Fruit fly (Drosophila melanogaster) ovary, adult (tissue): ENCODE data around the gene GCS1.

ENCODE experiments used
- CG17801 ChIP-seq: fragments of 200-800 bp; optimal IDR thresholded peaks from 2 replicates; lab custom pipeline; 2019; ENCODE audit warnings: missing biosample characterization, mild to moderate bottlenecking, missing genetic modification characterization, moderate library complexity; ENCODE audit not compliant: partially characterized antibody

GCS1 gene

dm6 chrX:11339868-11340548, 7.8 kb downstream of the GCS1 start, which contains the start of the genes CG34348 and Kap3:
Gene CG34348, plus strand, starts transcription at chrX:11339873.
Gene Kap3, minus strand, starts transcription at chrX:11340084.
- TF ChIP-seq CG17801 (GFP tag; lab: Kevin White, UChicago), result no peak

- peak; percentile 41 for TF ChIP-seq CG17801 (GFP tag; lab: Kevin White, UChicago)
These were observed 8.6 kb downstream of the GCS1 start for dm6 chrX:11338973-11339867.

dm6 chrX:11338047-11338747, 9.6 kb downstream of the GCS1 start:
- TF ChIP-seq CG17801 (GFP tag; lab: Kevin White, UChicago), result peak; percentile 32

- TF ChIP-seq CG17801 (GFP tag; lab: Kevin White, UChicago), result peak; percentile 85
These were observed 21.5 kb downstream of the GCS1 start for dm6 chrX:11326213-11326731.

- peak; percentile 45 for TF ChIP-seq CG17801 (GFP tag; lab: Kevin White, UChicago)
These were observed 22.5 kb downstream of the GCS1 start, which contains the start of gene Gapvd1 for dm6 chrX:11325175-11325768. Gene Gapvd1, plus strand, starts transcription at chrX:11325385.

dm6 chrX:11322659-11323058, 25.1 kb downstream of the GCS1 start:
- TF ChIP-seq CG17801 (GFP tag; lab: Kevin White, UChicago), result no peak

dm6 chrX:11322257-11322656, 25.5 kb downstream of the GCS1 start, which contains the start of gene sisA:
Gene sisA, minus strand, starts transcription at chrX:11322357.
- no peak for TF ChIP-seq CG17801 (GFP tag; lab: Kevin White, UChicago)

- no peak for TF ChIP-seq CG17801 (GFP tag; lab: Kevin White, UChicago)
These were observed 27.9 kb downstream of the GCS1 start for dm6 chrX:11319916-11320315.

dm6 chrX:11311108-11311507, 36.7 kb downstream of the GCS1 start, which contains the start of gene Ir10a:
Gene Ir10a, minus strand, starts transcription at chrX:11311208.
- TF ChIP-seq CG17801 (GFP tag; lab: Kevin White, UChicago), result no peak

- TF ChIP-seq CG17801 (GFP tag; lab: Kevin White, UChicago), result no peak
These were observed 45.1 kb downstream of the GCS1 start, which contains the start of gene CG44422 for dm6 chrX:11302683-11303082. Gene CG44422, minus strand, starts transcription at chrX:11302783.

- TF ChIP-seq CG17801 (GFP tag; lab: Kevin White, UChicago), result no peak
These were observed 52.3 kb downstream of the GCS1 start for dm6 chrX:11295412-11296006.
